Fruit fly (Drosophila melanogaster): ENCODE data around the gene SA1.

DNA sequence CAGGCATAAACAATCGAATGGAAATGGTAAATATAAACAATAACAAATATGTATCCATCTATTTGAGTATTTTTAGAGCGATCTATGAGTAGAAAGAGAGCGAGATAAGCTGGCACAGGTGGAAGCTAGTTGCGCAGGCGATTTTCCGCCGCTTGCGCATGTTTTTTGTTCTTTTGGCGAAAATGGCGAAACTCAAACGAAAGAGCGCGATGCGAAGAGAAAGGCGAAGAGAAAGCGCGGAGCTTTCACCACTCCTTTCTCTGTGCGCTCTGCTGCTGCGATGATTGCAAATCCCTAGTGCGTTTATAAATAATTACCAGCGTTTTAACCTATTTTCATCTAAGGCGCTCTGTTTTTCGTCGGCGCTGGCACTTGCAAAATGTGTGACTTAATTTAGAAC lies 8.5 kb upstream of the SA1 start:
- TF ChIP-seq Sox15 (GFP tag; optimal IDR thresholded peaks at IDR 0.05) (no peak), CG16779 (tag; optimal IDR thresholded peaks at IDR 0.05) (no peak), acj6 (GFP tag; optimal IDR thresholded peaks at IDR 0.05) (no peak), Gug (GFP tag; IDR thresholded peaks at IDR 0.05) (no peak), Eip93F (GFP tag; optimal IDR thresholded peaks at IDR 0.05) (no peak), Blimp-1 (GFP tag; optimal IDR thresholded peaks at IDR 0.05) (no peak), CG3919 (GFP tag; optimal IDR thresholded peaks at IDR 0.05) (no peak)
